Worm (Caenorhabditis elegans): ENCODE data around the gene srh-89.

Gene srh-89

DNA sequence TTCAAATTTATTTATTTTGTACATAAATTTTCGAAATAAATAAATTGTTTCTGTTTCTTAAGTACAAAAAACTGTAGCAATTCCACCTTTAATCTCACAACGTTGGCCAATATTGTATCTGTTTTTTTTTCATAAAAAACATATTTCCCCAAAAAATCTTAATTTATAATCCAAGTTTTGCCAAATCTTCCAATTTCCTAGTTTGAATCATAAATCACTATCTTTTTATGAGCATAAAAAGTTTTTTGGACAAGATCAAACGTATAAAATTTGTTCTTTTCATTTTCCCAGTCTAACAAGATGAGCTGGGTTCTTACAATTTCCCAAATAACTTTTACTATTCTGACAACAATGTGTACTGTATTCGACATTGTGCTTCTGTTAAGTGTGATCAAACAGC is 44.4 kb downstream of the srh-89 start, which contains the start of gene srxa-4:
TSS of gene srxa-4 (plus strand) at position 301 of the 400 bp plus-strand sequence.
- TF ChIP-seq eor-1 (tag; optimal IDR thresholded peaks at IDR 0.05) (no peak), fos-1 (tag; optimal IDR thresholded peaks at IDR 0.05) (no peak), ztf-11 (tag; optimal IDR thresholded peaks at IDR 0.05) (no peak), jun-1 (tag; optimal IDR thresholded peaks at IDR 0.05) (no peak), nhr-43 (tag; optimal IDR thresholded peaks at IDR 0.05; ENCODE audit: poor library complexity, severe bottlenecking) (no peak), unc-62 (GFP tag; optimal IDR thresholded peaks at IDR 0.05) (no peak), elt-1 (tag; optimal IDR thresholded peaks at IDR 0.05) (no peak), ama-1 (optimal IDR thresholded peaks at IDR 0.05) (no peak), ceh-82 (tag; optimal IDR thresholded peaks at IDR 0.05) (no peak), pqm-1 (tag; optimal IDR thresholded peaks at IDR 0.05) (no peak), nhr-76 (tag; optimal IDR thresholded peaks at IDR 0.05) (no peak), nhr-12 (tag; optimal IDR thresholded peaks at IDR 0.05) (no peak), unc-39 (tag; optimal IDR thresholded peaks at IDR 0.05) (no peak), egl-27 (tag; optimal IDR thresholded peaks at IDR 0.05) (no peak), fkh-2 (tag; optimal IDR thresholded peaks at IDR 0.05) (no peak)

ce11 chrV:7417018-7417716 is 47.4 kb downstream of the srh-89 start, which contains the start of gene srw-67:
Gene srw-67 (plus strand): TSS chrV:7417660.
- TF ChIP-seq lin-39 (tag; optimal IDR thresholded peaks at IDR 0.05) (no peak), nhr-12 (tag; optimal IDR thresholded peaks at IDR 0.05) (no peak), nhr-43 (tag; optimal IDR thresholded peaks at IDR 0.05; ENCODE audit: poor library complexity, severe bottlenecking) (peak; percentile 62), R02D3.7 (tag; optimal IDR thresholded peaks at IDR 0.05) (no peak)

DNA sequence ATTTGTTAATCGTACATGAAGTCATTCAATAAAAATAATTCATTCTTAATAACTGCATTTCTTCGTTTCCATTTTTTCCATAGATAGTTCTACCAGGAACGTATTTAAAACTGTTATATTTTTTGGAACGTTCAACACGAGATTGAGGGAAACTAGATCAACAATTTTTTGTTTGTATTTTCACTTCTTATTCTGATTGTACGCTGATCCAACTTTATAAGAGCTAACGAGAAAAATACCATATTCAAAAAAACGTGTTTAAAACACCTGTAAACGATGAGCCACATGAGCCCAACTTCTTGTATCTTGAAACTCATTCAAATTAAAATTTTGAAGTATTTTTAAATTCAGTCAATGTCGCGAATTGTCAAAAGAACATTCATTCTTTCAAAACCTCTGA is 48.0 kb downstream of the srh-89 start:
- TF ChIP-seq nhr-23 (tag; optimal IDR thresholded peaks at IDR 0.05) (peak; percentile 7), nhr-43 (tag; optimal IDR thresholded peaks at IDR 0.05; ENCODE audit: poor library complexity, severe bottlenecking) (peak; percentile 20), hmg-11 (tag; optimal IDR thresholded peaks at IDR 0.05) (no peak), ama-1 (optimal IDR thresholded peaks at IDR 0.05) (peak; percentile 57)

- TF ChIP-seq nhr-43 (tag; optimal IDR thresholded peaks at IDR 0.05; ENCODE audit: poor library complexity, severe bottlenecking) (peak; percentile 93), hmg-11 (tag; optimal IDR thresholded peaks at IDR 0.05) (no peak), mdl-1 (tag; optimal IDR thresholded peaks at IDR 0.05) (no peak), unc-39 (tag; optimal IDR thresholded peaks at IDR 0.05) (no peak), nhr-28 (tag; optimal IDR thresholded peaks at IDR 0.05) (no peak), nhr-25 (tag; optimal IDR thresholded peaks at IDR 0.05) (peak; percentile 92), egl-5 (tag; optimal IDR thresholded peaks at IDR 0.05) (no peak), lsy-12 (tag; optimal IDR thresholded peaks at IDR 0.05) (peak; percentile 7), ceh-9 (tag; optimal IDR thresholded peaks at IDR 0.05) (no peak), fkh-2 (tag; optimal IDR thresholded peaks at IDR 0.05) (no peak), elt-2 (tag; optimal IDR thresholded peaks at IDR 0.05) (no peak), ztf-11 (tag; optimal IDR thresholded peaks at IDR 0.05) (no peak), daf-12 (tag; optimal IDR thresholded peaks at IDR 0.05) (no peak), nfya-1 (tag; optimal IDR thresholded peaks at IDR 0.05; ENCODE audit: insufficient read depth) (no peak), pqm-1 (tag; optimal IDR thresholded peaks at IDR 0.05) (no peak), nhr-77 (tag; optimal IDR thresholded peaks at IDR 0.05) (no peak), nhr-23 (tag; optimal IDR thresholded peaks at IDR 0.05) (peak; percentile 85), fos-1 (tag; optimal IDR thresholded peaks at IDR 0.05) (no peak), eor-1 (tag; optimal IDR thresholded peaks at IDR 0.05) (no peak), sea-2 (GFP tag; optimal IDR thresholded peaks at IDR 0.05) (no peak), tbx-2 (tag; optimal IDR thresholded peaks at IDR 0.05) (peak; percentile 34), ceh-28 (tag; optimal IDR thresholded peaks at IDR 0.05) (no peak), ztf-4 (tag; optimal IDR thresholded peaks at IDR 0.05) (no peak), egl-27 (tag; optimal IDR thresholded peaks at IDR 0.05) (peak; percentile 22), nhr-12 (tag; optimal IDR thresholded peaks at IDR 0.05) (no peak), ZK546.5 (tag; optimal IDR thresholded peaks at IDR 0.05) (no peak), lin-39 (tag; optimal IDR thresholded peaks at IDR 0.05) (no peak), ceh-82 (tag; optimal IDR thresholded peaks at IDR 0.05) (no peak), ama-1 (optimal IDR thresholded peaks at IDR 0.05) (peak; percentile 93), fkh-10 (GFP tag; optimal IDR thresholded peaks at IDR 0.05) (no peak), nhr-67 (tag; optimal IDR thresholded peaks at IDR 0.05) (no peak), ceh-16 (tag; optimal IDR thresholded peaks at IDR 0.05) (no peak), jun-1 (tag; optimal IDR thresholded peaks at IDR 0.05) (peak; percentile 37), elt-1 (tag; optimal IDR thresholded peaks at IDR 0.05) (no peak), nhr-11 (tag; optimal IDR thresholded peaks at IDR 0.05) (no peak), elt-3 (tag; optimal IDR thresholded peaks at IDR 0.05) (peak; percentile 33 to 44 (median 38)), mml-1 (tag; optimal IDR thresholded peaks at IDR 0.05) (no peak), skn-1 (tag; optimal IDR thresholded peaks at IDR 0.05) (no peak), lin-15B (tag; optimal IDR thresholded peaks at IDR 0.05) (no peak), zag-1 (tag; optimal IDR thresholded peaks at IDR 0.05) (no peak)
Measured at ce11 chrV:7415780-7416428, 48.7 kb downstream of the srh-89 start, which contains the start of gene F18E3.13. Gene F18E3.13 (plus strand): TSS chrV:7416164.

Measured in whole organism, L3 larva.